Fruit fly (Drosophila melanogaster) whole organism, embryonic: ENCODE data around the gene CG6602.

Experiments
- Asciz ChIP-seq: fragments of 200-800 bp; sonication (Bioruptor generic); optimal IDR thresholded peaks from 2 replicates; lab custom pipeline; 2017; ENCODE audit warnings: missing biosample characterization, mild to moderate bottlenecking, missing genetic modification characterization, missing genetic modification reagents
- B-H2 ChIP-seq: fragments of 200-800 bp; sonication (Bioruptor generic); optimal IDR thresholded peaks from 2 replicates; lab custom pipeline; 2018; ENCODE audit warnings: missing biosample characterization, mild to moderate bottlenecking, missing genetic modification characterization
- CG11456 ChIP-seq: fragments of 200-800 bp; sonication (Bioruptor generic); IDR thresholded peaks from 3 replicates; pipeline ENCODE4 v1.3.6; 2022; ENCODE audit warnings: missing biosample characterization, missing genetic modification characterization
- CG1602 ChIP-seq: fragments of 200-800 bp; sonication (Bioruptor generic); optimal IDR thresholded peaks from 3 replicates; lab custom pipeline; 2016; ENCODE audit warnings: missing biosample characterization, missing genetic modification characterization
- CG2889 ChIP-seq: fragments of 200-800 bp; sonication (Bioruptor generic); IDR thresholded peaks from 3 replicates; pipeline ENCODE4 v1.3.6; 2022; ENCODE audit warnings: missing biosample characterization, missing genetic modification characterization
- CG42726 ChIP-seq: fragments of 200-800 bp; sonication (Bioruptor generic); IDR thresholded peaks from 2 replicates; pipeline ENCODE4 v1.3.6; 2022; ENCODE audit warnings: missing biosample characterization, missing genetic modification characterization; ENCODE audit not compliant: partially characterized antibody
- CG6254 ChIP-seq: fragments of 200-800 bp; sonication (Bioruptor generic); optimal IDR thresholded peaks from 3 replicates; lab custom pipeline; 2017; ENCODE audit warnings: mild to moderate bottlenecking, missing biosample characterization, missing genetic modification reagents, missing genetic modification characterization
- CG6272 ChIP-seq: fragments of 200-800 bp; sonication (Bioruptor generic); IDR thresholded peaks from 2 replicates; pipeline ENCODE4 v1.3.6; 2022; ENCODE audit warnings: missing biosample characterization, missing genetic modification characterization
- CG7786 ChIP-seq: fragments of 200-800 bp; sonication (Bioruptor generic); optimal IDR thresholded peaks from 2 replicates; lab custom pipeline; 2016; ENCODE audit warnings: missing biosample characterization, missing genetic modification characterization
- CG8924 ChIP-seq: fragments of 200-800 bp; optimal IDR thresholded peaks from 3 replicates; lab custom pipeline; 2019; ENCODE audit warnings: missing biosample characterization, mild to moderate bottlenecking, missing genetic modification characterization, moderate library complexity
- CG9609 ChIP-seq: fragments of 200-800 bp; sonication (Bioruptor generic); optimal IDR thresholded peaks from 3 replicates; lab custom pipeline; 2016; ENCODE audit warnings: missing biosample characterization, missing genetic modification characterization
- CG9797 ChIP-seq: fragments of 200-800 bp; sonication (Bioruptor generic); optimal IDR thresholded peaks from 3 replicates; lab custom pipeline; 2018; ENCODE audit warnings: missing biosample characterization, mild to moderate bottlenecking, missing genetic modification characterization
- CTCF ChIP-seq: fragments of 200-800 bp; sonication (Bioruptor generic); optimal IDR thresholded peaks from 2 replicates; lab custom pipeline; 2017; ENCODE audit warnings: missing biosample characterization, mild to moderate bottlenecking, missing genetic modification characterization, moderate library complexity
- D ChIP-seq, 2 experiments: fragments of 200-800 bp in 1 of 2; fragments of >200 bp in 1 of 2; sonication (Bioruptor generic) in 1 of 2; optimal IDR thresholded peaks; 2 replicates in 1 of 2; 3 replicates in 1 of 2; lab custom pipeline; 2017; ENCODE audit warnings: mild to moderate bottlenecking in 1 of 2, missing biosample characterization in 1 of 2, missing genetic modification characterization in 1 of 2, missing genetic modification reagents in 1 of 2
- Ets65A ChIP-seq: fragments of 200-800 bp; sonication (Bioruptor generic); peaks from one replicate; lab custom pipeline; 2016; ENCODE audit warnings: missing biosample characterization, missing genetic modification characterization
- Ets97D ChIP-seq: fragments of 200-800 bp; sonication (Bioruptor generic); optimal IDR thresholded peaks from 3 replicates; lab custom pipeline; 2016; ENCODE audit warnings: missing biosample characterization, missing genetic modification characterization
- Hey ChIP-seq: fragments of 200-800 bp; sonication (Bioruptor generic); optimal IDR thresholded peaks from 3 replicates; lab custom pipeline; 2018; ENCODE audit warnings: missing biosample characterization, mild to moderate bottlenecking, missing genetic modification characterization
- Med ChIP-seq: fragments of 200-800 bp; sonication (Bioruptor generic); peaks from one replicate; lab custom pipeline; 2016; ENCODE audit warnings: missing biosample characterization, missing genetic modification characterization, mild to moderate bottlenecking, inconsistent platforms, moderate library complexity
- Oaz ChIP-seq: fragments of 200-800 bp; sonication (Bioruptor generic); IDR thresholded peaks from 2 replicates; pipeline ENCODE4 v1.3.6; 2022; ENCODE audit warnings: missing biosample characterization, missing genetic modification characterization
- Spps ChIP-seq: fragments of 200-800 bp; sonication (Bioruptor generic); optimal IDR thresholded peaks from 2 replicates; lab custom pipeline; 2018; ENCODE audit warnings: missing biosample characterization, mild to moderate bottlenecking, missing genetic modification characterization
- ap ChIP-seq: fragments of 200-800 bp; sonication (Bioruptor generic); IDR thresholded peaks from 2 replicates; pipeline ENCODE4 v1.3.6; 2022; ENCODE audit warnings: missing biosample characterization, missing genetic modification characterization
- ci ChIP-seq: fragments of 200-800 bp; sonication (Bioruptor generic); IDR thresholded peaks from 3 replicates; pipeline ENCODE4 v1.3.6; 2022; ENCODE audit warnings: missing biosample characterization, missing genetic modification characterization
- crol ChIP-seq: fragments of 200-800 bp; sonication (Bioruptor generic); IDR thresholded peaks from 2 replicates; pipeline ENCODE4 v1.3.6; 2022; ENCODE audit warnings: missing biosample characterization, missing genetic modification characterization
- fd3F ChIP-seq: fragments of 200-800 bp; sonication (Bioruptor generic); optimal IDR thresholded peaks from 2 replicates; lab custom pipeline; 2018; ENCODE audit warnings: missing biosample characterization, mild to moderate bottlenecking, missing genetic modification characterization, moderate library complexity
- gcm2 ChIP-seq: fragments of 200-800 bp; sonication (Bioruptor generic); optimal IDR thresholded peaks from 2 replicates; lab custom pipeline; 2016; ENCODE audit warnings: missing biosample characterization, missing genetic modification characterization
- grn ChIP-seq: fragments of 200-800 bp; sonication (Bioruptor generic); optimal IDR thresholded peaks from 3 replicates; lab custom pipeline; 2017; ENCODE audit warnings: missing biosample characterization, missing genetic modification characterization
- gsb-n ChIP-seq: fragments of 200-800 bp; sonication (Bioruptor generic); optimal IDR thresholded peaks from 3 replicates; lab custom pipeline; 2018; ENCODE audit warnings: missing biosample characterization, mild to moderate bottlenecking, missing genetic modification characterization
- kni ChIP-seq: fragments of 200-800 bp; sonication (Bioruptor generic); optimal IDR thresholded peaks from 3 replicates; lab custom pipeline; 2017; ENCODE audit warnings: mild to moderate bottlenecking, missing biosample characterization, missing genetic modification reagents, missing genetic modification characterization
- nerfin-1 ChIP-seq: fragments of 200-800 bp; sonication (Bioruptor generic); optimal IDR thresholded peaks from 3 replicates; lab custom pipeline; 2019; ENCODE audit warnings: missing biosample characterization, mild to moderate bottlenecking, missing genetic modification characterization, moderate library complexity
- oc ChIP-seq: fragments of 200-800 bp; sonication (Bioruptor generic); optimal IDR thresholded peaks from 2 replicates; lab custom pipeline; 2018; ENCODE audit warnings: missing biosample characterization, mild to moderate bottlenecking, missing genetic modification characterization, moderate library complexity
- onecut ChIP-seq: fragments of 200-800 bp; sonication (Bioruptor generic); IDR thresholded peaks from 2 replicates; pipeline ENCODE4 v1.3.6; 2022; ENCODE audit warnings: missing biosample characterization, missing genetic modification characterization
- org-1 ChIP-seq: fragments of 200-800 bp; sonication (Bioruptor generic); optimal IDR thresholded peaks from 2 replicates; lab custom pipeline; 2017; ENCODE audit warnings: missing biosample characterization, missing genetic modification characterization
- pita ChIP-seq: fragments of 200-800 bp; sonication (Bioruptor generic); optimal IDR thresholded peaks from 2 replicates; lab custom pipeline; 2017; ENCODE audit warnings: missing biosample characterization, mild to moderate bottlenecking, missing genetic modification characterization
- prd ChIP-seq, 3 experiments: fragments of >200 bp in 2 of 3; fragments of 200-800 bp in 1 of 3; sonication (Bioruptor generic) in 1 of 3; optimal IDR thresholded peaks in 2 of 3; IDR thresholded peaks in 1 of 3; 2 replicates in 2 of 3; 3 replicates in 1 of 3; pipeline versions ENCODE4 v1.3.6 to Lab custom; 2017 to 2022; ENCODE audit warnings: missing biosample characterization in 1 of 3, missing genetic modification characterization in 1 of 3
- pros ChIP-seq: fragments of 200-800 bp; sonication (Bioruptor generic); optimal IDR thresholded peaks from 3 replicates; lab custom pipeline; 2019; ENCODE audit warnings: missing biosample characterization, mild to moderate bottlenecking, missing genetic modification characterization, moderate library complexity
- row ChIP-seq: fragments of 200-800 bp; sonication (Bioruptor generic); IDR thresholded peaks from 3 replicates; pipeline ENCODE4 v1.3.6; 2022; ENCODE audit warnings: missing biosample characterization, missing genetic modification characterization
- seq ChIP-seq: fragments of 200-800 bp; sonication (Bioruptor generic); IDR thresholded peaks from 2 replicates; pipeline ENCODE4 v1.3.6; 2022; ENCODE audit warnings: missing biosample characterization, missing genetic modification characterization
- slp2 ChIP-seq: fragments of 200-800 bp; sonication (Bioruptor generic); optimal IDR thresholded peaks from 2 replicates; lab custom pipeline; 2016; ENCODE audit warnings: missing biosample characterization, missing genetic modification characterization
- tll ChIP-seq, 2 experiments: fragments of 200-800 bp in 1 of 2; fragments of >200 bp in 1 of 2; sonication (Bioruptor generic) in 1 of 2; optimal IDR thresholded peaks; 2 replicates each; lab custom pipeline; 2017 to 2019; ENCODE audit warnings: missing biosample characterization in 2 of 2, missing genetic modification characterization in 2 of 2, mild to moderate bottlenecking in 1 of 2, moderate library complexity in 1 of 2
- yki ChIP-seq: fragments of >200 bp; optimal IDR thresholded peaks from 3 replicates; lab custom pipeline; 2018

CG6602 gene

DNA sequence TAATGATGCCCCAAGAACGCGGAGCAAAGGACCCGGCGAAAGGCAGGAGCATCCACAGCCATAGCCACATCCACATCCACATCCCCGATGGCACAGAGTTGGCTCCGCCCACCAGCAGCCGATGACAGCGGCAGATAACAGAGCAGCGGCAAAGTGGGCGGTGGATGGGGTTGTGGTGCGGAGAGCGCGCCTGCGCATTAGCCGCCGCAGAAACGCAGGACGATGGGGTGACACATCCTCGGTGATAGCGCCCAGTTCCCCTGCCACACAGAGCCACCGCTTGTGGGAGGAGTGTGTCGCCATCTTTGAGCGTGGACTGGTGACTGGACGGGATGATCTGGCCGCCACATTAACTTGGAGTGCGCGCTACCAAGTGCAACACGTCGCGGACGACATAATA, 25.3 kb downstream of the CG6602 start, which contains the start of gene Ets65A (continued):
- no peak for TF ChIP-seq Asciz (GFP tag; lab: Kevin White, UChicago)

DNA sequence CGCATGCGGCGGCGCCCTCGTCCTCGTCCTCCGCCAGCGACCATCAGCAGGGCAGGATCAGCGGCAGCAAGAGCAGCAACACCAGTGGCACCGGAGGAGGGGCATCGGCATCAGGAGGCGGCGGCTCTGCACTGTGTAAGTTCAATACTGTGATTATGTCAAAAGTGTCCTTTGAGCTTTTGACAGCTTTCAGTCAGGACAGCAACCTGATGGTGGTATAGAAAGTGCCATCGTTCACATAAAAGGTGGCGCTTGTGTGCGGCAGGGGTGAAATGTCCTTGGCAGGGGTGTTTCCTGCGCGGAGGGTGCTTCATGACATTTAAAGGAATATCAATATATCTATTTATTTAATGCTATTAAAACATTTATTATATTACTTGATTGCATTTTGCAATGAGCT, 31.7 kb downstream of the CG6602 start:
- peak; percentile 35 for TF ChIP-seq Ets65A (GFP tag; lab: Kevin White, UChicago)
- TF ChIP-seq crol (GFP tag; lab: Robert Waterston, UW) = 0 out of 2 replicates have a peak, but pooled peaks have one; percentile 22
- no peak for TF ChIP-seq Spps
- peak; percentile 30 for TF ChIP-seq Ets97D (GFP tag; lab: Kevin White, UChicago)
- TF ChIP-seq pita (GFP tag; lab: Kevin White, UChicago) = peak; percentile 49
- no peak for TF ChIP-seq CG6254 (GFP tag; lab: Kevin White, UChicago)
- TF ChIP-seq Med (GFP tag; lab: Kevin White, UChicago) = peak; percentile 53
- TF ChIP-seq org-1 (GFP tag; lab: Kevin White, UChicago) = no peak
- 0 out of 2 replicates have a peak, but pooled peaks have one; percentile 16 for TF ChIP-seq CG42726 (GFP tag; lab: Robert Waterston, UW)
- 0 out of 3 replicates have a peak, but pooled peaks have one; percentile 41 for TF ChIP-seq CG11456 (GFP tag; lab: Robert Waterston, UW)
- 0 out of 2 replicates have a peak, but pooled peaks have one; percentile 5 for TF ChIP-seq Oaz (GFP tag; lab: Robert Waterston, UW)
- TF ChIP-seq onecut (GFP tag; lab: Robert Waterston, UW) = 0 out of 2 replicates have a peak, but pooled peaks have one; percentile 6
- 0 out of 3 replicates have a peak, but pooled peaks have one; percentile 25 for TF ChIP-seq ci (GFP tag; lab: Robert Waterston, UW)
- TF ChIP-seq CTCF = peak; percentile 90
- TF ChIP-seq seq (GFP tag; lab: Robert Waterston, UW) = 0 out of 2 replicates have a peak, but pooled peaks have one; percentile 33
- 0 out of 2 replicates have a peak, but pooled peaks have one; percentile 26 for TF ChIP-seq CG6272 (GFP tag; lab: Robert Waterston, UW)

DNA sequence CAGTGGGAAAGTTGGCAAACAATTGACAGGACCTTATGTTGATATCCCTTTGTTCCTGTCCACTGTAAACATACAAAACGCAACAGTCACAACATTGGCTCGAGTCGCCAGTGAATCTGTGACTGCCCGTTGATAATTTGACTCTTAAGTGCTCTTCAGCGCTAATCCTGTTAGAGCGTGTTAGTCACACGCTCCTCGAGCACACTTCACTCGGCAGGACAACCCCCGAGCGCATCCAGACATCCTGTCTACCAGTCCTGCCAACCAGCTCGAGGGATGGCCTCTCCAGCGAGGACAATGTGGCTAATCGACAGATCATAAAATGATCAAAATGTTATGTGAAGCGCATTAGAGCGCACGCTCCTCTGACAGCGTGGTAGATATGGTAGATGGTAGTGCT, 32.6 kb downstream of the CG6602 start:
- TF ChIP-seq CG1602 (GFP tag; lab: Kevin White, UChicago) (no peak), grn (peak; percentile 23), CG9609 (GFP tag; lab: Kevin White, UChicago) (no peak), yki (lab: Kevin White, UChicago) (no peak), oc (tag; lab: Kevin White, UChicago) (peak; percentile 81), fd3F (GFP tag; lab: Kevin White, UChicago) (no peak), row (no peak), CG8924 (tag; lab: Kevin White, UChicago) (no peak), nerfin-1 (tag; lab: Kevin White, UChicago) (peak; percentile 27), CG2889 (GFP tag; lab: Robert Waterston, UW) (0 out of 3 replicates have a peak, but pooled peaks have one; percentile 18), ap (GFP tag; lab: Robert Waterston, UW) (no peak), Hey (tag; lab: Kevin White, UChicago) (peak; percentile 95), CG9797 (GFP tag; lab: Kevin White, UChicago) (no peak), D (optimal IDR thresholded peaks at IDR 0.05; lab: Kevin White, UChicago) (peak; percentile 49), D (GFP tag; optimal IDR thresholded peaks at IDR 0.05; lab: Kevin White, UChicago) (no peak), kni (GFP tag; lab: Kevin White, UChicago) (peak; percentile 25), CTCF (peak; percentile 12), B-H2 (no peak), CG7786 (no peak), slp2 (GFP tag; lab: Kevin White, UChicago) (no peak), pros (GFP tag; lab: Kevin White, UChicago) (peak; percentile 83), gsb-n (tag; lab: Kevin White, UChicago) (peak; percentile 94), tll (GFP tag; optimal IDR thresholded peaks at IDR 0.05; lab: Kevin White, UChicago) (peak in 1 of 2 experiments; percentile 73), gcm2 (GFP tag; lab: Kevin White, UChicago) (no peak), prd (optimal IDR thresholded peaks at IDR 0.05; lab: Kevin White, UChicago) (no peak), prd (GFP tag; IDR thresholded peaks at IDR 0.05; lab: Robert Waterston, UW) (peak; percentile 42; the same call in 1 of the 3 replicates)
- TF ChIP-seq, all 482 proteins: peak for 12
